Fruit fly (Drosophila melanogaster): ENCODE results near the gene CG18249.

DNA sequence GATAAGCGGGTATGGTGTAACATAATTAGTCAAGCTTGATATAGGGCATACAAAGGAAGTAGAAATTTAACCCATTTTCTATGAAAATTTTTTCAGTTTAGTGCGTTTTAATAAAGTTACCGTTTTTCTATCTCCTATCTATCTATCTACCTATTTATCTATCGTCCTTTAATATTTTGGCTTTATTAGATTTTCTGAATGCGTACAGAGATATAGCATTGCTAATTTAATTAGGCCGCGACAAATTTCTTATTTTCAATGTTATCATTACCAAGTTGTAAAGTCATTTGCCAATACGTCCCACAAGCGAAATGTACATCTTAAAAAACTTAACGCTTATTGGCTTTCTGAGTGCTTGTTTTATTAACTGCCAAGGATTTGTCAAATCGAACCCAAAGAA is 28.2 kb downstream of the CG18249 start, which contains the start of gene CG15864:
- no peak for TF ChIP-seq dac (GFP tag; optimal IDR thresholded peaks at IDR 0.05)
- no peak for TF ChIP-seq CG1621 (tag; optimal IDR thresholded peaks at IDR 0.05)
- TF ChIP-seq Eip75B (GFP tag; optimal IDR thresholded peaks at IDR 0.05) = no peak
- no peak for TF ChIP-seq CG11902 (GFP tag; optimal IDR thresholded peaks at IDR 0.05)
- no peak for TF ChIP-seq fkh (GFP tag; optimal IDR thresholded peaks at IDR 0.05)
- TF ChIP-seq Smox (GFP tag; optimal IDR thresholded peaks at IDR 0.05) = no peak
- TF ChIP-seq Lpt (GFP tag; optimal IDR thresholded peaks at IDR 0.05) = no peak
- TF ChIP-seq vri (GFP tag; optimal IDR thresholded peaks at IDR 0.05) = no peak
- no peak for TF ChIP-seq CG3032 (tag; optimal IDR thresholded peaks at IDR 0.05)
- no peak for TF ChIP-seq CG10631 (GFP tag; optimal IDR thresholded peaks at IDR 0.05)
- TF ChIP-seq eg (GFP tag; IDR thresholded peaks at IDR 0.05) = no peak

All from whole organism, prepupa.